Worm (Caenorhabditis elegans): ENCODE results near the gene T22B7.4.
A peak's percentile ranks its signal among the peaks of the same experiment; 100 is the strongest.

The T22B7.4 gene

ce11 chrX:5669733-5670132 lies 28.5 kb upstream of the T22B7.4 start (continued):
- TF ChIP-seq mep-1 (tag; optimal IDR thresholded peaks at IDR 0.05) (no peak), nhr-77 (tag; optimal IDR thresholded peaks at IDR 0.05) (peak; percentile 1), zfp-3 (GFP tag; conservative IDR thresholded peaks at IDR 0.05) (no peak), dmd-6 (GFP tag; IDR thresholded peaks at IDR 0.05) (peak; percentile 71), ZK337.2 (GFP tag; IDR thresholded peaks at IDR 0.05) (no peak), F37D6.2 (tag; optimal IDR thresholded peaks at IDR 0.05) (no peak), duxl-1 (tag; optimal IDR thresholded peaks at IDR 0.05; ENCODE audit: poor library complexity) (no peak), set-16 (GFP tag; IDR thresholded peaks at IDR 0.05) (no peak), nhr-25 (tag; optimal IDR thresholded peaks at IDR 0.05; ENCODE audit: borderline replicate concordance, insufficient read depth) (no peak), madf-9 (GFP tag; conservative IDR thresholded peaks at IDR 0.05) (no peak), nhr-48 (tag; optimal IDR thresholded peaks at IDR 0.05) (no peak), F49E8.2 (tag; optimal IDR thresholded peaks at IDR 0.05; ENCODE audit: borderline replicate concordance) (no peak), ceh-28 (tag; optimal IDR thresholded peaks at IDR 0.05) (no peak), lim-7 (GFP tag; IDR thresholded peaks at IDR 0.05) (no peak), pqm-1 (tag; optimal IDR thresholded peaks at IDR 0.05) (peak; percentile 92), zip-11 (GFP tag; IDR thresholded peaks at IDR 0.05) (no peak), dve-1 (tag; optimal IDR thresholded peaks at IDR 0.05; ENCODE audit: insufficient read depth) (peak; percentile 23), Y105C5A.15 (GFP tag; IDR thresholded peaks at IDR 0.05) (no peak), nhr-28 (tag; optimal IDR thresholded peaks at IDR 0.05) (peak; percentile 74), arid-1 (GFP tag; conservative IDR thresholded peaks at IDR 0.05) (no peak), spr-1 (tag; optimal IDR thresholded peaks at IDR 0.05) (no peak)

- TF ChIP-seq Y5F2A.4 (GFP tag; optimal IDR thresholded peaks at IDR 0.05) (no peak), hlh-11 (tag; optimal IDR thresholded peaks at IDR 0.05) (no peak), ceh-82 (tag; optimal IDR thresholded peaks at IDR 0.05) (no peak), lsy-2 (tag; optimal IDR thresholded peaks at IDR 0.05) (no peak), dmd-6 (GFP tag; IDR thresholded peaks at IDR 0.05) (no peak), lin-29 (GFP tag; IDR thresholded peaks at IDR 0.05) (no peak), ztf-11 (tag; optimal IDR thresholded peaks at IDR 0.05) (no peak), nhr-237 (tag; optimal IDR thresholded peaks at IDR 0.05) (no peak), zip-11 (GFP tag; IDR thresholded peaks at IDR 0.05) (no peak), zip-2 (tag; optimal IDR thresholded peaks at IDR 0.05) (no peak), madf-9 (GFP tag; conservative IDR thresholded peaks at IDR 0.05) (no peak), dmd-9 (GFP tag; IDR thresholded peaks at IDR 0.05) (no peak), ceh-62 (tag; optimal IDR thresholded peaks at IDR 0.05) (no peak), sdz-12 (GFP tag; optimal IDR thresholded peaks at IDR 0.05) (no peak), spr-1 (tag; optimal IDR thresholded peaks at IDR 0.05) (no peak), Y48G9A.11 (GFP tag; IDR thresholded peaks at IDR 0.05) (no peak)
Observed at ce11 chrX:5663537-5663936, 22.3 kb upstream of the T22B7.4 start, which contains the start of gene egl-13. egl-13 (plus strand) TSS chrX:5663837.

ce11 chrX:5661179-5661578 lies 20.0 kb upstream of the T22B7.4 start:
- TF ChIP-seq hlh-11 (tag; optimal IDR thresholded peaks at IDR 0.05) (peak; percentile 30), nhr-48 (tag; optimal IDR thresholded peaks at IDR 0.05) (peak; percentile 53), saeg-2 (GFP tag; IDR thresholded peaks at IDR 0.05) (no peak), spr-1 (tag; optimal IDR thresholded peaks at IDR 0.05) (peak; percentile 27), cey-2 (tag; optimal IDR thresholded peaks at IDR 0.05; ENCODE audit: borderline replicate concordance, insufficient read depth) (no peak), mxl-3 (GFP tag; optimal IDR thresholded peaks at IDR 0.05) (peak; percentile 51), lin-29 (GFP tag; IDR thresholded peaks at IDR 0.05) (no peak), aly-2 (tag; optimal IDR thresholded peaks at IDR 0.05) (no peak)

Measured in whole organism, L4 larva.